Fruit fly (Drosophila melanogaster) whole organism, pupa: ENCODE measurements around the gene CG43093.
A peak's percentile ranks its signal among the peaks of the same experiment; 100 is the strongest.

Experiments used
- CG10348 ChIP-seq: fragments of 200-800 bp; sonication (Bioruptor generic); IDR thresholded peaks from 2 replicates; pipeline ENCODE4 v1.3.6; 2022; ENCODE audit warnings: missing biosample characterization, missing genetic modification characterization
- CG12605 ChIP-seq: fragments of 200-800 bp; sonication (Bioruptor generic); IDR thresholded peaks from 2 replicates; pipeline ENCODE4 v1.3.6; 2022; ENCODE audit warnings: missing biosample characterization, missing genetic modification characterization
- CG13204 ChIP-seq: fragments of 200-800 bp; sonication (Bioruptor generic); optimal IDR thresholded peaks from 2 replicates; lab custom pipeline; 2018; ENCODE audit warnings: missing biosample characterization, mild to moderate bottlenecking, missing genetic modification characterization, moderate library complexity
- CG14655 ChIP-seq: fragments of 200-800 bp; sonication (Bioruptor generic); optimal IDR thresholded peaks from 3 replicates; lab custom pipeline; 2017; ENCODE audit warnings: mild to moderate bottlenecking, missing biosample characterization, missing genetic modification reagents, missing genetic modification characterization
- CG15710 ChIP-seq: fragments of 200-800 bp; sonication (Bioruptor generic); optimal IDR thresholded peaks from 2 replicates; lab custom pipeline; 2018; ENCODE audit warnings: missing biosample characterization, mild to moderate bottlenecking, missing genetic modification characterization, moderate library complexity
- CG17806 ChIP-seq: fragments of 200-800 bp; sonication (Bioruptor generic); optimal IDR thresholded peaks from 2 replicates; lab custom pipeline; 2018; ENCODE audit warnings: missing biosample characterization, mild to moderate bottlenecking, missing genetic modification characterization, moderate library complexity
- CG32121 ChIP-seq: fragments of 200-800 bp; sonication (Bioruptor generic); IDR thresholded peaks from 2 replicates; pipeline ENCODE4 v1.3.6; 2022; ENCODE audit warnings: missing biosample characterization, missing genetic modification characterization
- CG34367 ChIP-seq: fragments of 200-800 bp; sonication (Bioruptor generic); optimal IDR thresholded peaks from 2 replicates; lab custom pipeline; 2018; ENCODE audit warnings: missing biosample characterization, mild to moderate bottlenecking, missing genetic modification characterization
- CG4496 ChIP-seq: fragments of 200-800 bp; sonication (Bioruptor generic); IDR thresholded peaks from 3 replicates; pipeline ENCODE4 v1.3.6; 2022; ENCODE audit warnings: missing biosample characterization, missing genetic modification characterization
- CG8159 ChIP-seq: fragments of 200-800 bp; sonication (Bioruptor generic); optimal IDR thresholded peaks from 3 replicates; lab custom pipeline; 2018; ENCODE audit warnings: missing biosample characterization, mild to moderate bottlenecking, missing genetic modification characterization, moderate library complexity
- CG8301 ChIP-seq: fragments of 200-800 bp; sonication (Bioruptor generic); optimal IDR thresholded peaks from 2 replicates; lab custom pipeline; 2018; ENCODE audit warnings: missing biosample characterization, mild to moderate bottlenecking, missing genetic modification characterization
- CG9948 ChIP-seq: fragments of 200-800 bp; sonication (Bioruptor generic); optimal IDR thresholded peaks from 2 replicates; lab custom pipeline; 2018; ENCODE audit warnings: missing biosample characterization, mild to moderate bottlenecking, missing genetic modification characterization, moderate library complexity
- D1 ChIP-seq: fragments of 200-800 bp; sonication (Bioruptor generic); optimal IDR thresholded peaks from 2 replicates; lab custom pipeline; 2018; ENCODE audit warnings: missing biosample characterization, mild to moderate bottlenecking, missing genetic modification characterization, moderate library complexity
- EcR ChIP-seq: fragments of 200-800 bp; sonication (Bioruptor generic); optimal IDR thresholded peaks from 3 replicates; lab custom pipeline; 2019; ENCODE audit warnings: missing biosample characterization, missing genetic modification characterization, mild to moderate bottlenecking, moderate library complexity, missing genetic modification reagents
- Ets98B ChIP-seq: fragments of 200-800 bp; sonication (Bioruptor generic); IDR thresholded peaks from 2 replicates; pipeline ENCODE4 v1.3.6; 2022; ENCODE audit warnings: missing biosample characterization, missing genetic modification characterization
- Pif1A ChIP-seq: fragments of 200-800 bp; sonication (Bioruptor generic); optimal IDR thresholded peaks from 3 replicates; lab custom pipeline; 2016; ENCODE audit warnings: missing biosample characterization, missing genetic modification characterization
- Pif1B ChIP-seq: fragments of 200-800 bp; sonication (Bioruptor generic); optimal IDR thresholded peaks from 3 replicates; lab custom pipeline; 2016; ENCODE audit warnings: missing biosample characterization, missing genetic modification characterization
- Snoo ChIP-seq: fragments of 200-800 bp; sonication (Bioruptor generic); optimal IDR thresholded peaks from 3 replicates; lab custom pipeline; 2017; ENCODE audit warnings: missing biosample characterization, mild to moderate bottlenecking, missing genetic modification characterization, inconsistent platforms
- fd96Ca ChIP-seq: fragments of 200-800 bp; sonication (Bioruptor generic); IDR thresholded peaks from 3 replicates; pipeline ENCODE4 v1.3.6; 2022; ENCODE audit warnings: missing biosample characterization, missing genetic modification characterization
- gl ChIP-seq: fragments of 200-800 bp; sonication (Bioruptor generic); optimal IDR thresholded peaks from 2 replicates; lab custom pipeline; 2018; ENCODE audit warnings: missing biosample characterization, mild to moderate bottlenecking, missing genetic modification characterization
- rn ChIP-seq: fragments of 200-800 bp; sonication (Bioruptor generic); IDR thresholded peaks from 2 replicates; pipeline ENCODE4 v1.3.6; 2022; ENCODE audit warnings: missing biosample characterization, missing genetic modification characterization

Gene CG43093

dm6 chr3R:22770207-22770606, at the start of gene CG43093:
Gene CG43093, minus strand, starts transcription at chr3R:22770307.
- no peak for TF ChIP-seq CG8159 (tag; lab: Kevin White, UChicago)
- no peak for TF ChIP-seq CG15710 (tag; lab: Kevin White, UChicago)
- no peak for TF ChIP-seq CG13204
- no peak for TF ChIP-seq D1 (tag; lab: Kevin White, UChicago)
- no peak for TF ChIP-seq Pif1B (GFP tag; lab: Kevin White, UChicago)
- no peak for TF ChIP-seq EcR (GFP tag; lab: Kevin White, UChicago)
- TF ChIP-seq CG14655 (GFP tag; lab: Kevin White, UChicago), result no peak
- TF ChIP-seq Ets98B (GFP tag; lab: Robert Waterston, UW), result no peak
- no peak for TF ChIP-seq CG8301 (tag; lab: Kevin White, UChicago)
- TF ChIP-seq CG17806 (tag; lab: Kevin White, UChicago), result no peak
- no peak for TF ChIP-seq CG12605 (GFP tag; lab: Robert Waterston, UW)
- TF ChIP-seq CG9948, result no peak
- no peak for TF ChIP-seq Snoo
- no peak for TF ChIP-seq CG34367
- no peak for TF ChIP-seq Pif1A (GFP tag; lab: Kevin White, UChicago)
- no peak for TF ChIP-seq gl (tag; lab: Kevin White, UChicago)
- TF ChIP-seq CG10348 (GFP tag; lab: Robert Waterston, UW), result no peak
- no peak for TF ChIP-seq fd96Ca (GFP tag; lab: Robert Waterston, UW)
- TF ChIP-seq, all 21 proteins: peak for 0

- no peak for TF ChIP-seq CG17806 (tag; lab: Kevin White, UChicago)
- TF ChIP-seq CG14655 (GFP tag; lab: Kevin White, UChicago), result peak; percentile 49
- peak; percentile 20 for TF ChIP-seq Pif1A (GFP tag; lab: Kevin White, UChicago)
- TF ChIP-seq Ets98B (GFP tag; lab: Robert Waterston, UW), result peak; percentile 56
- peak; percentile 62; the same call in 2 of the 3 replicates for TF ChIP-seq fd96Ca (GFP tag; lab: Robert Waterston, UW)
- TF ChIP-seq CG9948, result no peak
- peak; percentile 24 for TF ChIP-seq CG8301 (tag; lab: Kevin White, UChicago)
- no peak for TF ChIP-seq D1 (tag; lab: Kevin White, UChicago)
- TF ChIP-seq CG12605 (GFP tag; lab: Robert Waterston, UW), result 0 out of 2 replicates have a peak, but pooled peaks have one; percentile 33
- no peak for TF ChIP-seq CG13204
- TF ChIP-seq CG4496 (GFP tag; lab: Robert Waterston, UW), result peak; percentile 77; the same call in 2 of the 3 replicates
- TF ChIP-seq Snoo, result no peak
- TF ChIP-seq CG32121 (GFP tag; lab: Robert Waterston, UW), result no peak
- TF ChIP-seq CG10348 (GFP tag; lab: Robert Waterston, UW), result no peak
- TF ChIP-seq CG15710 (tag; lab: Kevin White, UChicago), result peak; percentile 53
- TF ChIP-seq gl (tag; lab: Kevin White, UChicago), result no peak
- TF ChIP-seq CG34367, result peak; percentile 6
- TF ChIP-seq CG8159 (tag; lab: Kevin White, UChicago), result peak; percentile 56
- no peak for TF ChIP-seq EcR (GFP tag; lab: Kevin White, UChicago)
- TF ChIP-seq Pif1B (GFP tag; lab: Kevin White, UChicago), result peak; percentile 18
- TF ChIP-seq rn (GFP tag; lab: Robert Waterston, UW), result 0 out of 2 replicates have a peak, but pooled peaks have one; percentile 7
These were observed 46.5 kb upstream of the CG43093 start for dm6 chr3R:22816437-22817173.

- TF ChIP-seq CG8159 (tag; lab: Kevin White, UChicago) (no peak), CG8301 (tag; lab: Kevin White, UChicago) (no peak), CG17806 (tag; lab: Kevin White, UChicago) (no peak)
- TF ChIP-seq, all 21 proteins: peak for 0
These were observed 46.0 kb upstream of the CG43093 start, which contains the start of gene CG13840 for dm6 chr3R:22816078-22816436. Gene CG13840, minus strand, starts transcription at chr3R:22816178.

- TF ChIP-seq CG9948 (no peak), Ets98B (GFP tag; lab: Robert Waterston, UW) (no peak), Pif1A (GFP tag; lab: Kevin White, UChicago) (no peak), CG4496 (GFP tag; lab: Robert Waterston, UW) (no peak), Snoo (no peak), CG8159 (tag; lab: Kevin White, UChicago) (no peak), CG34367 (no peak), CG15710 (tag; lab: Kevin White, UChicago) (no peak), Pif1B (GFP tag; lab: Kevin White, UChicago) (no peak), CG10348 (GFP tag; lab: Robert Waterston, UW) (no peak), CG32121 (GFP tag; lab: Robert Waterston, UW) (no peak), CG14655 (GFP tag; lab: Kevin White, UChicago) (no peak)
These were observed 40.2 kb upstream of the CG43093 start for dm6 chr3R:22810277-22810676.

dm6 chr3R:22807132-22807531, 37.0 kb upstream of the CG43093 start:
- TF ChIP-seq CG32121 (GFP tag; lab: Robert Waterston, UW) (no peak), gl (tag; lab: Kevin White, UChicago) (no peak), CG13204 (no peak), CG15710 (tag; lab: Kevin White, UChicago) (no peak), CG8159 (tag; lab: Kevin White, UChicago) (peak; percentile 16), D1 (tag; lab: Kevin White, UChicago) (no peak), CG12605 (GFP tag; lab: Robert Waterston, UW) (no peak), EcR (GFP tag; lab: Kevin White, UChicago) (no peak), Pif1A (GFP tag; lab: Kevin White, UChicago) (no peak)
